Fruit fly (Drosophila melanogaster) whole organism, adult: ENCODE results near the gene Coq5.

ENCODE experiments used
- CG12768 ChIP-seq: fragments of 200-800 bp; sonication (Bioruptor generic); optimal IDR thresholded peaks from 2 replicates; lab custom pipeline; 2017; ENCODE audit warnings: missing biosample characterization, missing genetic modification characterization, mild to moderate bottlenecking, moderate library complexity, missing genetic modification reagents
- CG1620 ChIP-seq: fragments of 200-800 bp; sonication (Bioruptor generic); optimal IDR thresholded peaks from 2 replicates; lab custom pipeline; 2016; ENCODE audit warnings: missing biosample characterization, missing genetic modification characterization
- Clk ChIP-seq: fragments of 200-800 bp; sonication (Bioruptor generic); optimal IDR thresholded peaks from 2 replicates; lab custom pipeline; 2017; ENCODE audit warnings: missing biosample characterization, missing genetic modification characterization
- Hr96 ChIP-seq: fragments of 200-800 bp; sonication (Bioruptor generic); optimal IDR thresholded peaks from 2 replicates; lab custom pipeline; 2016; ENCODE audit warnings: missing biosample characterization, missing genetic modification characterization
- Mnt ChIP-seq: fragments of 200-800 bp; sonication (Bioruptor generic); optimal IDR thresholded peaks from 2 replicates; lab custom pipeline; 2016; ENCODE audit warnings: missing biosample characterization, mild to moderate bottlenecking, missing genetic modification characterization
- bab1 ChIP-seq: fragments of 200-800 bp; sonication (Bioruptor generic); optimal IDR thresholded peaks from 3 replicates; lab custom pipeline; 2019; ENCODE audit warnings: missing biosample characterization, mild to moderate bottlenecking, missing genetic modification characterization, moderate library complexity
- tj ChIP-seq: fragments of 200-800 bp; sonication (Bioruptor generic); optimal IDR thresholded peaks from 3 replicates; lab custom pipeline; 2017; ENCODE audit warnings: missing biosample characterization, mild to moderate bottlenecking, missing genetic modification characterization, moderate library complexity

DNA sequence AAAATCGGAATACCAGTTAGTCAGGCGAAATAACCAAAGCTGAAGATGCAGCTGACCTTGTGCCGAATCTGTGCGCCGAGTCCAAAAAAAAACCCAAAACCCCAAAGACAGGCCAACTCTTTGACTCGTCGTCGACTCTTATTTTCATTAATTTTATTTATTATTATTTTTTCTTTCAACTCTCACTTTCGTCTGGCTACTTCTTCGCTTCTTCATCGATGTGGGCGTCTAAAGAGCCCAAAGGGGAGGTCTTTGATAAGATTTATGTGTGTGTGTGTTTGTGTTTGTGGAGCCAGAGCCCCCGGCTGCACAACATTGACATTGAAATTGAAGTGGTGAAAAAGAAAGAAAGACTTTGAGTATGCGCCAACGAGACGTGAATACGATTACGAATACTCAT lies 48.5 kb downstream of the Coq5 start:
- TF ChIP-seq Mnt (no peak), Hr96 (GFP tag; lab: Kevin White, UChicago) (no peak), CG12768 (no peak), CG1620 (GFP tag; lab: Kevin White, UChicago) (no peak), bab1 (GFP tag; lab: Kevin White, UChicago) (no peak), tj (no peak), Clk (GFP tag; lab: Kevin White, UChicago) (no peak)
